Worm (Caenorhabditis elegans) whole organism, late embryonic: ENCODE results near the gene set-27.

Experiments
- F13H6.1 ChIP-seq: sonication (generic microtip); optimal IDR thresholded peaks from 2 replicates; lab custom pipeline; 2016; ENCODE audit warnings: missing genetic modification characterization, missing compliant biosample characterization
- ahr-1 ChIP-seq: sonication (generic microtip); optimal IDR thresholded peaks from 2 replicates; lab custom pipeline; 2016; ENCODE audit warnings: missing genetic modification characterization, missing compliant biosample characterization
- ama-1 ChIP-seq: fragments of 150-350 bp; optimal IDR thresholded peaks from 2 replicates; lab custom pipeline; 2014
- ceh-18 ChIP-seq: sonication (generic microtip); optimal IDR thresholded peaks from 2 replicates; lab custom pipeline; 2016; ENCODE audit warnings: missing genetic modification characterization, missing compliant biosample characterization
- ceh-34 ChIP-seq: sonication (generic microtip); optimal IDR thresholded peaks from 2 replicates; lab custom pipeline; 2016; ENCODE audit warnings: mild to moderate bottlenecking, missing genetic modification characterization, missing compliant biosample characterization
- ceh-9 ChIP-seq: sonication (generic microtip); optimal IDR thresholded peaks from 2 replicates; lab custom pipeline; 2016; ENCODE audit warnings: mild to moderate bottlenecking, missing genetic modification characterization, inconsistent platforms, missing compliant biosample characterization
- ets-4 ChIP-seq: sonication (generic microtip); optimal IDR thresholded peaks from 2 replicates; lab custom pipeline; 2016; ENCODE audit warnings: missing genetic modification characterization, missing compliant biosample characterization
- hlh-15 ChIP-seq: sonication (generic microtip); optimal IDR thresholded peaks from 2 replicates; lab custom pipeline; 2016; ENCODE audit warnings: missing genetic modification characterization, missing compliant biosample characterization
- nfya-1 ChIP-seq: sonication (generic microtip); optimal IDR thresholded peaks from 2 replicates; lab custom pipeline; 2017; ENCODE audit warnings: missing genetic modification characterization, mild to moderate bottlenecking, missing compliant biosample characterization, antibody characterized with exemption, moderate library complexity
- nhr-11 ChIP-seq: fragments of 150-350 bp; optimal IDR thresholded peaks from 2 replicates; lab custom pipeline; 2014; ENCODE audit warnings: missing biosample characterization, missing genetic modification characterization
- nhr-232 ChIP-seq: sonication (generic microtip); optimal IDR thresholded peaks from 2 replicates; lab custom pipeline; 2016; ENCODE audit warnings: missing genetic modification characterization, missing compliant biosample characterization
- pax-1 ChIP-seq: fragments of 150-350 bp; optimal IDR thresholded peaks from 2 replicates; lab custom pipeline; 2014; ENCODE audit warnings: missing biosample characterization, missing genetic modification characterization
- tbx-7 ChIP-seq: sonication (generic microtip); optimal IDR thresholded peaks from 2 replicates; lab custom pipeline; 2016; ENCODE audit warnings: missing genotype, missing genetic modification characterization, missing compliant biosample characterization
- unc-42 ChIP-seq: sonication (generic microtip); optimal IDR thresholded peaks from 2 replicates; lab custom pipeline; 2016; ENCODE audit warnings: missing genotype, missing genetic modification characterization, missing compliant biosample characterization

ce11 chrIII:2651519-2651918 is 49.2 kb upstream of the set-27 start:
- TF ChIP-seq unc-42 (no peak), nfya-1 (tag; lab: Kevin White, UChicago) (no peak), tbx-7 (tag; lab: Kevin White, UChicago) (no peak), ceh-9 (tag; lab: Kevin White, UChicago) (no peak), F13H6.1 (tag; lab: Kevin White, UChicago) (no peak), nhr-11 (tag; lab: Kevin White, UChicago) (no peak), pax-1 (tag; lab: Kevin White, UChicago) (no peak), hlh-15 (tag; lab: Kevin White, UChicago) (no peak), ceh-18 (tag; lab: Kevin White, UChicago) (no peak), ama-1 (lab: Kevin White, UChicago) (no peak), ceh-34 (tag; lab: Kevin White, UChicago) (no peak), nhr-232 (tag; lab: Kevin White, UChicago) (no peak), ahr-1 (no peak), ets-4 (tag; lab: Kevin White, UChicago) (no peak)
